Fruit fly (Drosophila melanogaster): ENCODE data around the gene Mst27D.

Mst27D gene

dm6 chr2L:7063721-7064179 is 3.1 kb upstream of the Mst27D start, which contains the start of gene Sem1 (continued):
- TF ChIP-seq HmgD (GFP tag; optimal IDR thresholded peaks at IDR 0.05) (no peak), lilli (GFP tag; optimal IDR thresholded peaks at IDR 0.05) (peak; percentile 6), CG2678 (tag; optimal IDR thresholded peaks at IDR 0.05) (no peak), dmrt11E (tag; optimal IDR thresholded peaks at IDR 0.05) (no peak), Myb (GFP tag; optimal IDR thresholded peaks at IDR 0.05) (peak; percentile 42), CG11695 (GFP tag; IDR thresholded peaks at IDR 0.05) (no peak), btn (GFP tag; optimal IDR thresholded peaks at IDR 0.05) (no peak), CG10462 (GFP tag; optimal IDR thresholded peaks at IDR 0.05) (no peak), CG2116 (GFP tag; optimal IDR thresholded peaks at IDR 0.05) (no peak), inv (GFP tag; IDR thresholded peaks at IDR 0.05; ENCODE audit: partially characterized antibody) (no peak), CG12744 (GFP tag; optimal IDR thresholded peaks at IDR 0.05) (no peak), sens (GFP tag) (peak; percentile 54), cwo (GFP tag; optimal IDR thresholded peaks at IDR 0.05) (no peak), gfzf (GFP tag; optimal IDR thresholded peaks at IDR 0.05) (peak; percentile 86), h (optimal IDR thresholded peaks at IDR 0.05) (no peak), Med (GFP tag) (no peak), Dll (GFP tag; IDR thresholded peaks at IDR 0.05; ENCODE audit: partially characterized antibody) (no peak), nmo (GFP tag; optimal IDR thresholded peaks at IDR 0.05) (peak; percentile 16), stc (GFP tag; IDR thresholded peaks at IDR 0.05) (no peak), odd (GFP tag; optimal IDR thresholded peaks at IDR 0.05) (no peak), Hmr (GFP tag; optimal IDR thresholded peaks at IDR 0.05) (no peak), Opbp (GFP tag; IDR thresholded peaks at IDR 0.05; ENCODE audit: partially characterized antibody) (no peak), CG7987 (GFP tag; optimal IDR thresholded peaks at IDR 0.05) (no peak), CG14050 (GFP tag; IDR thresholded peaks at IDR 0.05) (no peak), CG34224 (GFP tag; IDR thresholded peaks at IDR 0.05; ENCODE audit: partially characterized antibody) (peak; percentile 18; the same call in 1 of the 3 replicates), CG13775 (GFP tag; optimal IDR thresholded peaks at IDR 0.05) (no peak), CG9797 (GFP tag; optimal IDR thresholded peaks at IDR 0.05) (peak; percentile 59), emc (GFP tag; optimal IDR thresholded peaks at IDR 0.05) (no peak), CG4854 (GFP tag; optimal IDR thresholded peaks at IDR 0.05) (no peak), stwl (tag; optimal IDR thresholded peaks at IDR 0.05) (peak; percentile 29), CG33213 (GFP tag; optimal IDR thresholded peaks at IDR 0.05) (no peak), CG8290 (GFP tag; optimal IDR thresholded peaks at IDR 0.05) (no peak), CG8290 (tag; optimal IDR thresholded peaks at IDR 0.05) (no peak), CG5245 (GFP tag; optimal IDR thresholded peaks at IDR 0.05) (no peak), CG1603 (tag; optimal IDR thresholded peaks at IDR 0.05) (peak; percentile 24), Eip74EF (GFP tag; optimal IDR thresholded peaks at IDR 0.05) (no peak), tup (GFP tag; optimal IDR thresholded peaks at IDR 0.05) (no peak), CG6791 (GFP tag; IDR thresholded peaks at IDR 0.05; ENCODE audit: partially characterized antibody) (no peak), CG11504 (tag; optimal IDR thresholded peaks at IDR 0.05) (peak; percentile 65), gt (GFP tag; IDR thresholded peaks at IDR 0.05) (no peak), CG14441 (GFP tag; IDR thresholded peaks at IDR 0.05) (no peak), Hr3 (GFP tag; optimal IDR thresholded peaks at IDR 0.05) (no peak), wdn (GFP tag; IDR thresholded peaks at IDR 0.05) (no peak), NK7.1 (GFP tag; optimal IDR thresholded peaks at IDR 0.05) (no peak), Mrtf (GFP tag; IDR thresholded peaks at IDR 0.05) (no peak), B-H2 (GFP tag; optimal IDR thresholded peaks at IDR 0.05) (no peak), gem (tag; optimal IDR thresholded peaks at IDR 0.05) (no peak), CG14965 (GFP tag; optimal IDR thresholded peaks at IDR 0.05; ENCODE audit: borderline replicate concordance) (no peak), zf30C (GFP tag; optimal IDR thresholded peaks at IDR 0.05) (no peak), Abd-B (GFP tag; optimal IDR thresholded peaks at IDR 0.05) (no peak), usp (GFP tag; optimal IDR thresholded peaks at IDR 0.05) (no peak)

Measured in whole organism, embryonic.